Worm (Caenorhabditis elegans): Measurements from ENCODE around the gene spe-6.

ce11 chrIII:11488662-11489349 lies 16.5 kb upstream of the spe-6 start:
- TF ChIP-seq flt-1 (GFP tag; IDR thresholded peaks at IDR 0.05) (no peak), ref-1 (GFP tag; conservative IDR thresholded peaks at IDR 0.05) (no peak), ztf-29 (GFP tag; IDR thresholded peaks at IDR 0.05) (no peak), ztf-23 (GFP tag; IDR thresholded peaks at IDR 0.05) (no peak), med-1 (GFP tag; optimal IDR thresholded peaks at IDR 0.05; ENCODE audit: insufficient read depth) (no peak), T22C8.4 (GFP tag; IDR thresholded peaks at IDR 0.05) (no peak), cog-1 (tag; optimal IDR thresholded peaks at IDR 0.05) (no peak), klf-2 (GFP tag; conservative IDR thresholded peaks at IDR 0.05) (no peak)
